Fruit fly (Drosophila melanogaster): ENCODE data around the gene Npc1a.

The Npc1a gene

DNA sequence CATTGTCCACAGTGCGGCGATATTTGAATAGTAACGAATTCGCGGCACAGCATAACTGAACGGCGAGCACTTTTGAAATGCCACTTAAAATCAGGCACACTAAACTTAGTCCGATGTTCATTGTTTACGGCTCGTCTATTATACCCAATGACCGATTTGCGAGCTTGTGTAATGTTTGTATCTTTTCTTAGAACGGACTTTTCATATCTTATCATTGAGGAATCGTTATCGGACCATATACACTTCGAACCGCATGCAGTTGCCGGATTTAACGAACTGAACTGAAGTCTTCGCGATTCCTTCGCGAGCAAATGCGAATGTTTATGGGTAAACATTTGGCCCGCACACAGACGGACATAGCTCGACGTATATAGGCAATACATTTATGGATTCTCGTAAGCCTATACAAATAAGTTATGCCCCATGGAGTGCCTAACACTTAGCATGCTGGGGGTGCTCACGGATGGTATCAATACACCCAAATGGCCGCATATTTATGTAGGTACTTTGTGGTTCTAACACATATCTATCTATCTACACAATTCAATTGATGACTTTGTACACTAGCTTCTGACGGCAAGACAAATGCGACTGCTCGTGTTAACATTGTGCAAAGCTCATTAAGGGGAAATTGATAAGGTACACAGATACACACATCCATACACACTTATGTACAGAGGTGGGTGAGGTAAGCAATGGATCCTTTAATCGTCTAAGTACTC is 16.9 kb upstream of the Npc1a start, which contains the start of gene mthl15 (continued):
- TF ChIP-seq row (GFP tag; IDR thresholded peaks at IDR 0.05) (0 out of 3 replicates have a peak, but pooled peaks have one; percentile 11), salm (tag; optimal IDR thresholded peaks at IDR 0.05) (peak; percentile 29), CG17328 (GFP tag; IDR thresholded peaks at IDR 0.05) (0 out of 2 replicates have a peak, but pooled peaks have one; percentile 29), Med (GFP tag) (peak; percentile 73), dmrt11E (tag; optimal IDR thresholded peaks at IDR 0.05) (peak; percentile 34), mirr (GFP tag; optimal IDR thresholded peaks at IDR 0.05) (peak; percentile 95), CG17361 (GFP tag; IDR thresholded peaks at IDR 0.05) (no peak), Atf6 (GFP tag; IDR thresholded peaks at IDR 0.05) (peak; percentile 41; the same call in 1 of the 2 replicates), CG17912 (GFP tag; optimal IDR thresholded peaks at IDR 0.05) (peak; percentile 22), CG12219 (GFP tag; optimal IDR thresholded peaks at IDR 0.05) (peak; percentile 31), chif (GFP tag; optimal IDR thresholded peaks at IDR 0.05) (no peak), MBD-R2 (GFP tag; IDR thresholded peaks at IDR 0.05) (no peak), CG11723 (GFP tag; optimal IDR thresholded peaks at IDR 0.05) (peak; percentile 19), cg (GFP tag; optimal IDR thresholded peaks at IDR 0.05) (peak; percentile 68), Drgx (GFP tag; IDR thresholded peaks at IDR 0.05) (no peak), Pdp1 (GFP tag; optimal IDR thresholded peaks at IDR 0.05) (peak in 1 of 2 experiments; percentile 75), CG15479 (GFP tag; optimal IDR thresholded peaks at IDR 0.05) (peak; percentile 69), CG10959 (GFP tag; IDR thresholded peaks at IDR 0.05) (no peak), CG34376 (GFP tag; optimal IDR thresholded peaks at IDR 0.05) (peak; percentile 69), crc (GFP tag; optimal IDR thresholded peaks at IDR 0.05) (peak; percentile 6), CG11093 (GFP tag; IDR thresholded peaks at IDR 0.05) (no peak; the same call in 2 of the 3 replicates), CG6765 (GFP tag; optimal IDR thresholded peaks at IDR 0.05) (peak; percentile 34), Fer1 (GFP tag; optimal IDR thresholded peaks at IDR 0.05) (peak; percentile 19), ac (GFP tag; optimal IDR thresholded peaks at IDR 0.05) (peak; percentile 30), CG1603 (tag; optimal IDR thresholded peaks at IDR 0.05) (peak; percentile 63), gcm (GFP tag; optimal IDR thresholded peaks at IDR 0.05) (peak; percentile 21), CG13424 (tag; optimal IDR thresholded peaks at IDR 0.05) (peak; percentile 9), tll (GFP tag; optimal IDR thresholded peaks at IDR 0.05) (peak in 1 of 2 experiments; percentile 26), exex (tag; optimal IDR thresholded peaks at IDR 0.05) (peak; percentile 95), Atf-2 (GFP tag; optimal IDR thresholded peaks at IDR 0.05) (no peak)

DNA sequence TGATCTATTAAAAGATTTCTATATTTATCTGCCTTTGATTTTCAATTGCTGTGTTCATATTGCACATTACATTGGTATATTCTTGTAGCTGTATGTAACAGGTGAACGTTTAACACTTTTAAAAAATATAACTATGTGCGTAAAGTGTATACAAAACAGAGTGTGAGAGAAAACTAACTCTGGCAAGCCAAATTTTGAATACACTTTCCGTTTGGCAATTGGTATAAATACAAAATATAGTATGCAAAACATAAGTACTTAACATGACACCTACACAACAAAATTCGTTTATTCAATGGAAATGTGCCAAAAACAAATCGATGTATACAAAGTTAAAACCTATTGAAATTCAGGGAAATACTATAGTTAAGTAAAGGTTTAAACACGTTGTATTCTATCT is 11.8 kb upstream of the Npc1a start:
- TF ChIP-seq D19A (tag; optimal IDR thresholded peaks at IDR 0.05): peak; percentile 62
- TF ChIP-seq Hmx (GFP tag; optimal IDR thresholded peaks at IDR 0.05): peak; percentile 11
- TF ChIP-seq CG2889 (GFP tag; IDR thresholded peaks at IDR 0.05): no peak
- no peak for TF ChIP-seq jing (GFP tag; optimal IDR thresholded peaks at IDR 0.05)
- TF ChIP-seq sens (GFP tag): peak; percentile 48

- TF ChIP-seq CkIIα-i1 (GFP tag; IDR thresholded peaks at IDR 0.05) (no peak), Elba2 (GFP tag; optimal IDR thresholded peaks at IDR 0.05) (no peak), peb (GFP tag; IDR thresholded peaks at IDR 0.05) (no peak), Opbp (GFP tag; IDR thresholded peaks at IDR 0.05; ENCODE audit: partially characterized antibody) (no peak), Antp (GFP tag; optimal IDR thresholded peaks at IDR 0.05) (no peak), sd (tag; optimal IDR thresholded peaks at IDR 0.05) (peak; percentile 27), fu2 (GFP tag; optimal IDR thresholded peaks at IDR 0.05) (no peak), BEAF-32 (GFP tag; optimal IDR thresholded peaks at IDR 0.05) (peak; percentile 56), D19B (GFP tag; optimal IDR thresholded peaks at IDR 0.05) (no peak), tll (GFP tag; optimal IDR thresholded peaks at IDR 0.05) (peak in 1 of 2 experiments; percentile 84), CG7357 (GFP tag; IDR thresholded peaks at IDR 0.05) (peak; percentile 84), Ravus (GFP tag; IDR thresholded peaks at IDR 0.05) (no peak), CG2889 (GFP tag; IDR thresholded peaks at IDR 0.05) (no peak), Doc2 (GFP tag; IDR thresholded peaks at IDR 0.05) (no peak), ssp (GFP tag; IDR thresholded peaks at IDR 0.05) (peak; percentile 93)
These were observed 11.3 kb upstream of the Npc1a start, which contains the start of gene eEF1delta for dm6 chr2L:10232152-10232816. TSS of gene eEF1delta (plus strand) at chr2L:10232507.
